Comparison of ENCODE assay signal across 2 worm cellular contexts in genomic region chrX:9637700-9638099, ce11.
TF ChIP-seq lines count a peak whose summit lies in the region.

No protein-coding gene starts in this region.

TF ChIP-seq in whole organism, L1 larva, 84 proteins besides CTCF, POLR2A, EP300 and RAD21 (continued from another document):
- no peak for TF ChIP-seq efl-1 (optimal IDR thresholded peaks at IDR 0.05; lab: Kevin White, UChicago)
- TF ChIP-seq efl-1 (GFP tag; optimal IDR thresholded peaks at IDR 0.05 in 1 of 2; lab: Kevin White, UChicago), result peak in 1 of 2 experiments; percentile 80
- peak in 1 of 2 experiments; percentile 37 for TF ChIP-seq lsy-2 (tag; optimal IDR thresholded peaks at IDR 0.05; lab: Kevin White, UChicago)
- TF ChIP-seq C04F5.9 (tag; optimal IDR thresholded peaks at IDR 0.05; lab: Kevin White, UChicago), result no peak
- peak; percentile 13 for TF ChIP-seq irx-1 (tag; optimal IDR thresholded peaks at IDR 0.05; lab: Kevin White, UChicago)
- peak; percentile 16 for TF ChIP-seq nhr-90 (tag; optimal IDR thresholded peaks at IDR 0.05; lab: Kevin White, UChicago; ENCODE audit: poor library complexity)
- TF ChIP-seq nhr-12 (tag; optimal IDR thresholded peaks at IDR 0.05; lab: Kevin White, UChicago), result no peak
- peak; percentile 53 for TF ChIP-seq xbp-1 (tag; optimal IDR thresholded peaks at IDR 0.05; lab: Kevin White, UChicago)
- no peak for TF ChIP-seq unc-98 (GFP tag; IDR thresholded peaks at IDR 0.05; lab: Robert Waterston, UW)
- TF ChIP-seq jun-1 (tag; optimal IDR thresholded peaks at IDR 0.05; lab: Kevin White, UChicago), result no peak
- TF ChIP-seq pqm-1 (tag; optimal IDR thresholded peaks at IDR 0.05; lab: Kevin White, UChicago), result no peak
- no peak for TF ChIP-seq hpl-2 (GFP tag; optimal IDR thresholded peaks at IDR 0.05; lab: Kevin White, UChicago)
- TF ChIP-seq lin-15B (tag; optimal IDR thresholded peaks at IDR 0.05; lab: Kevin White, UChicago), result no peak
- peak in 1 of 3 experiments; percentile 10 for TF ChIP-seq dpl-1 (GFP tag; optimal IDR thresholded peaks at IDR 0.05; lab: Kevin White, UChicago)
- TF ChIP-seq fos-1 (tag; optimal IDR thresholded peaks at IDR 0.05; lab: Kevin White, UChicago), result no peak
- no peak for TF ChIP-seq unc-86 (tag; optimal IDR thresholded peaks at IDR 0.05; lab: Kevin White, UChicago)
- no peak for TF ChIP-seq nhr-76 (tag; optimal IDR thresholded peaks at IDR 0.05; lab: Kevin White, UChicago)
- TF ChIP-seq nhr-71 (tag; optimal IDR thresholded peaks at IDR 0.05; lab: Kevin White, UChicago), result peak; percentile 63
- TF ChIP-seq aly-2 (tag; optimal IDR thresholded peaks at IDR 0.05; lab: Kevin White, UChicago), result peak; percentile 11
- peak; percentile 15 for TF ChIP-seq skn-1 (tag; optimal IDR thresholded peaks at IDR 0.05; lab: Kevin White, UChicago)
- TF ChIP-seq ztf-4 (tag; optimal IDR thresholded peaks at IDR 0.05; lab: Kevin White, UChicago), result peak; percentile 19
- TF ChIP-seq lin-35 (GFP tag; optimal IDR thresholded peaks at IDR 0.05; lab: Kevin White, UChicago), result peak in 1 of 2 experiments; percentile 34
- TF ChIP-seq ceh-82 (tag; optimal IDR thresholded peaks at IDR 0.05; lab: Kevin White, UChicago), result peak; percentile 11 to 24 (median 20)
- TF ChIP-seq blmp-1 (tag; optimal IDR thresholded peaks at IDR 0.05; lab: Kevin White, UChicago), result peak; percentile 16
- no peak for TF ChIP-seq tlp-1 (tag; optimal IDR thresholded peaks at IDR 0.05; lab: Kevin White, UChicago)
- no peak for TF ChIP-seq hlh-17 (GFP tag; optimal IDR thresholded peaks at IDR 0.05; lab: Kevin White, UChicago; ENCODE audit: borderline replicate concordance)
- no peak for TF ChIP-seq ceh-8 (GFP tag; optimal IDR thresholded peaks at IDR 0.05; lab: Kevin White, UChicago)
- TF ChIP-seq unc-130 (tag; optimal IDR thresholded peaks at IDR 0.05; lab: Kevin White, UChicago), result no peak
- TF ChIP-seq rnt-1 (tag; optimal IDR thresholded peaks at IDR 0.05; lab: Kevin White, UChicago), result peak; percentile 61
- peak; percentile 16 for TF ChIP-seq nhr-77 (tag; optimal IDR thresholded peaks at IDR 0.05; lab: Kevin White, UChicago)
- no peak for TF ChIP-seq lin-39 (tag; optimal IDR thresholded peaks at IDR 0.05; lab: Kevin White, UChicago)
- TF ChIP-seq mep-1 (tag; optimal IDR thresholded peaks at IDR 0.05; lab: Kevin White, UChicago), result no peak
- TF ChIP-seq fkh-8 (tag; optimal IDR thresholded peaks at IDR 0.05; lab: Kevin White, UChicago), result no peak
- TF ChIP-seq vab-15 (tag; optimal IDR thresholded peaks at IDR 0.05; lab: Kevin White, UChicago), result no peak
- TF ChIP-seq lir-3 (tag; optimal IDR thresholded peaks at IDR 0.05; lab: Kevin White, UChicago; ENCODE audit: poor library complexity), result no peak
- peak; percentile 81 for TF ChIP-seq nhr-85 (tag; lab: Kevin White, UChicago)
- TF ChIP-seq ceh-63 (GFP tag; optimal IDR thresholded peaks at IDR 0.05; lab: Kevin White, UChicago), result no peak
- no peak for TF ChIP-seq nhr-237 (tag; optimal IDR thresholded peaks at IDR 0.05; lab: Kevin White, UChicago)
- peak; percentile 37 for TF ChIP-seq dsc-1 (tag; optimal IDR thresholded peaks at IDR 0.05; lab: Kevin White, UChicago)
- no peak for TF ChIP-seq ztf-11 (tag; optimal IDR thresholded peaks at IDR 0.05; lab: Kevin White, UChicago)

TF ChIP-seq in whole organism, young adult, 124 proteins besides CTCF, POLR2A, EP300 and RAD21 (continued from another document):
- TF ChIP-seq F57A8.1 (GFP tag; optimal IDR thresholded peaks at IDR 0.05; lab: Kevin White, UChicago) (peak; percentile 60), Y53F4B.3 (GFP tag; IDR thresholded peaks at IDR 0.05; lab: Robert Waterston, UW) (no peak), ceh-40 (GFP tag; IDR thresholded peaks at IDR 0.05; lab: Robert Waterston, UW) (peak; percentile 90), F55B11.4 (tag; optimal IDR thresholded peaks at IDR 0.05; lab: Kevin White, UChicago; ENCODE audit: borderline replicate concordance, insufficient read depth) (no peak), dox-1 (GFP tag; IDR thresholded peaks at IDR 0.05; lab: Robert Waterston, UW) (no peak; the same call in 1 of the 2 replicates), lsl-1 (GFP tag; optimal IDR thresholded peaks at IDR 0.05; lab: Kevin White, UChicago) (no peak), hlh-12 (tag; optimal IDR thresholded peaks at IDR 0.05; lab: Kevin White, UChicago) (peak; percentile 72), nhr-179 (tag; optimal IDR thresholded peaks at IDR 0.05; lab: Kevin White, UChicago) (peak; percentile 67), K12H6.12 (tag; optimal IDR thresholded peaks at IDR 0.05; lab: Kevin White, UChicago) (peak; percentile 35), lsy-27 (tag; optimal IDR thresholded peaks at IDR 0.05; lab: Kevin White, UChicago; ENCODE audit: borderline replicate concordance, insufficient read depth) (no peak), mcd-1 (GFP tag; IDR thresholded peaks at IDR 0.05; lab: Robert Waterston, UW) (peak; percentile 40; the same call in 1 of the 2 replicates), lin-35 (GFP tag; optimal IDR thresholded peaks at IDR 0.05; lab: Kevin White, UChicago) (peak in 1 of 3 experiments; percentile 68), F22D6.2 (tag; optimal IDR thresholded peaks at IDR 0.05; lab: Kevin White, UChicago) (no peak), tlf-1 (GFP tag; optimal IDR thresholded peaks at IDR 0.05; lab: Kevin White, UChicago) (no peak), atf-7 (tag; optimal IDR thresholded peaks at IDR 0.05; lab: Kevin White, UChicago) (peak; percentile 51), madf-10 (tag; optimal IDR thresholded peaks at IDR 0.05; lab: Kevin White, UChicago) (peak; percentile 55), ceh-100 (GFP tag; IDR thresholded peaks at IDR 0.05; lab: Robert Waterston, UW) (peak; percentile 61), ccch-3 (GFP tag; optimal IDR thresholded peaks at IDR 0.05; lab: Kevin White, UChicago) (peak; percentile 11), hsf-1 (GFP tag; IDR thresholded peaks at IDR 0.05; lab: Robert Waterston, UW) (no peak; the same call in 1 of the 2 replicates), B0336.3 (GFP tag; IDR thresholded peaks at IDR 0.05; lab: Robert Waterston, UW) (no peak), Y53G8AR.9 (GFP tag; conservative IDR thresholded peaks at IDR 0.05; lab: Robert Waterston, UW) (peak; percentile 71; the same call in 1 of the 2 replicates), lin-54 (GFP tag; optimal IDR thresholded peaks at IDR 0.05; lab: Kevin White, UChicago) (peak; percentile 45), rcor-1 (GFP tag; IDR thresholded peaks at IDR 0.05; lab: Robert Waterston, UW) (peak; percentile 73), aptf-2 (GFP tag; conservative IDR thresholded peaks at IDR 0.05; lab: Robert Waterston, UW) (no peak), nhr-27 (tag; optimal IDR thresholded peaks at IDR 0.05; lab: Kevin White, UChicago) (peak; percentile 81), unc-62 (GFP tag; optimal IDR thresholded peaks at IDR 0.05; lab: Kevin White, UChicago) (no peak), lag-1 (GFP tag; IDR thresholded peaks at IDR 0.05; lab: Robert Waterston, UW) (no peak), zim-3 (tag; optimal IDR thresholded peaks at IDR 0.05; lab: Kevin White, UChicago) (peak; percentile 69), sdz-38 (tag; optimal IDR thresholded peaks at IDR 0.05; lab: Kevin White, UChicago) (no peak), hmg-1.2 (GFP tag; IDR thresholded peaks at IDR 0.05; lab: Robert Waterston, UW) (peak; percentile 73), Y79H2A.3 (GFP tag; conservative IDR thresholded peaks at IDR 0.05; lab: Robert Waterston, UW) (0 out of 2 replicates have a peak, but pooled peaks have one; percentile 28), somi-1 (GFP tag; optimal IDR thresholded peaks at IDR 0.05; lab: Kevin White, UChicago) (peak; percentile 54), dpl-1 (GFP tag; optimal IDR thresholded peaks at IDR 0.05; lab: Kevin White, UChicago) (no peak), K11D2.4 (GFP tag; IDR thresholded peaks at IDR 0.05; lab: Robert Waterston, UW) (no peak), snpc-3.4 (tag; optimal IDR thresholded peaks at IDR 0.05; lab: Kevin White, UChicago) (peak; percentile 49), ztf-18 (tag; optimal IDR thresholded peaks at IDR 0.05; lab: Kevin White, UChicago) (peak; percentile 66), rec-8 (tag; optimal IDR thresholded peaks at IDR 0.05; lab: Kevin White, UChicago) (peak; percentile 45 to 90), mes-4 (tag; optimal IDR thresholded peaks at IDR 0.05; lab: Kevin White, UChicago) (peak; percentile 49), egl-44 (GFP tag; IDR thresholded peaks at IDR 0.05; lab: Robert Waterston, UW) (peak; percentile 87), ceh-79 (tag; optimal IDR thresholded peaks at IDR 0.05; lab: Kevin White, UChicago) (peak; percentile 65), ztf-26 (tag; optimal IDR thresholded peaks at IDR 0.05; lab: Kevin White, UChicago) (peak; percentile 48), xnd-1 (tag; optimal IDR thresholded peaks at IDR 0.05; lab: Kevin White, UChicago) (no peak), T26A5.8 (tag; optimal IDR thresholded peaks at IDR 0.05; lab: Kevin White, UChicago) (peak; percentile 78), ZK185.1 (tag; optimal IDR thresholded peaks at IDR 0.05; lab: Kevin White, UChicago; ENCODE audit: poor library complexity, severe bottlenecking) (peak; percentile 71), tbx-9 (tag; optimal IDR thresholded peaks at IDR 0.05; lab: Kevin White, UChicago; ENCODE audit: borderline replicate concordance) (no peak), nfyb-1 (GFP tag; IDR thresholded peaks at IDR 0.05; lab: Robert Waterston, UW) (peak; percentile 92), F37B4.10 (GFP tag; IDR thresholded peaks at IDR 0.05; lab: Robert Waterston, UW) (no peak), let-607 (tag; optimal IDR thresholded peaks at IDR 0.05; lab: Kevin White, UChicago) (peak; percentile 14 to 57), madf-3 (GFP tag; IDR thresholded peaks at IDR 0.05; lab: Robert Waterston, UW) (peak; percentile 73; the same call in 1 of the 2 replicates), C06A6.2 (GFP tag; conservative IDR thresholded peaks at IDR 0.05; lab: Robert Waterston, UW) (no peak), dpff-1 (tag; optimal IDR thresholded peaks at IDR 0.05; lab: Kevin White, UChicago) (peak; percentile 41), nfya-1 (tag; optimal IDR thresholded peaks at IDR 0.05; lab: Kevin White, UChicago; ENCODE audit: borderline replicate concordance, insufficient read depth) (no peak), nhr-120 (GFP tag; IDR thresholded peaks at IDR 0.05; lab: Robert Waterston, UW) (0 out of 2 replicates have a peak, but pooled peaks have one; percentile 25), lir-1 (GFP tag; conservative IDR thresholded peaks at IDR 0.05; lab: Robert Waterston, UW) (0 out of 2 replicates have a peak, but pooled peaks have one; percentile 21), F52B5.7 (tag; optimal IDR thresholded peaks at IDR 0.05; lab: Kevin White, UChicago) (peak; percentile 80), F23B12.7 (tag; optimal IDR thresholded peaks at IDR 0.05; lab: Kevin White, UChicago; ENCODE audit: insufficient read depth) (peak; percentile 11), sptf-2 (GFP tag; optimal IDR thresholded peaks at IDR 0.05; lab: Kevin White, UChicago) (peak; percentile 72), repo-1 (tag; optimal IDR thresholded peaks at IDR 0.05; lab: Kevin White, UChicago) (no peak), ceh-58 (GFP tag; IDR thresholded peaks at IDR 0.05; lab: Robert Waterston, UW) (0 out of 2 replicates have a peak, but pooled peaks have one; percentile 76), ztf-22 (GFP tag; optimal IDR thresholded peaks at IDR 0.05; lab: Kevin White, UChicago) (no peak), Y95B8A.8 (GFP tag; IDR thresholded peaks at IDR 0.05; lab: Robert Waterston, UW) (0 out of 2 replicates have a peak, but pooled peaks have one; percentile 32), snpc-4 (GFP tag; optimal IDR thresholded peaks at IDR 0.05; lab: Kevin White, UChicago) (peak; percentile 77), snpc-4 (tag; optimal IDR thresholded peaks at IDR 0.05; lab: Kevin White, UChicago) (peak in 2 of 4 experiments; percentile 41 to 74), ekl-4 (GFP tag; IDR thresholded peaks at IDR 0.05; lab: Robert Waterston, UW) (no peak), F49E8.2 (tag; optimal IDR thresholded peaks at IDR 0.05; lab: Kevin White, UChicago; ENCODE audit: insufficient read depth) (peak; percentile 27), egl-18 (GFP tag; IDR thresholded peaks at IDR 0.05; lab: Robert Waterston, UW) (no peak), let-526 (GFP tag; IDR thresholded peaks at IDR 0.05; lab: Robert Waterston, UW) (no peak), attf-3 (GFP tag; conservative IDR thresholded peaks at IDR 0.05; lab: Robert Waterston, UW) (peak; percentile 45; the same call in 1 of the 2 replicates), attf-6 (GFP tag; IDR thresholded peaks at IDR 0.05; lab: Robert Waterston, UW) (peak; percentile 36; the same call in 1 of the 2 replicates), F33H1.4 (GFP tag; IDR thresholded peaks at IDR 0.05; lab: Robert Waterston, UW) (no peak), nhr-90 (tag; optimal IDR thresholded peaks at IDR 0.05; lab: Kevin White, UChicago) (peak; percentile 81), ztf-25 (GFP tag; IDR thresholded peaks at IDR 0.05; lab: Robert Waterston, UW) (peak; percentile 83; the same call in 1 of the 2 replicates), athp-1 (tag; optimal IDR thresholded peaks at IDR 0.05; lab: Kevin White, UChicago) (peak; percentile 65), ama-1 (optimal IDR thresholded peaks at IDR 0.05; lab: Kevin White, UChicago) (no peak), ama-1 (GFP tag; optimal IDR thresholded peaks at IDR 0.05; lab: Kevin White, UChicago) (peak in 1 of 2 experiments; percentile 95), bed-1 (GFP tag; IDR thresholded peaks at IDR 0.05; lab: Robert Waterston, UW) (peak; percentile 85; the same call in 1 of the 2 replicates), snpc-1.3 (tag; optimal IDR thresholded peaks at IDR 0.05; lab: Kevin White, UChicago; ENCODE audit: insufficient read depth) (peak; percentile 86), ceh-91 (GFP tag; IDR thresholded peaks at IDR 0.05; lab: Robert Waterston, UW) (no peak), ztf-6 (GFP tag; IDR thresholded peaks at IDR 0.05; lab: Robert Waterston, UW) (no peak), F57C9.4 (tag; optimal IDR thresholded peaks at IDR 0.05; lab: Kevin White, UChicago) (no peak), mel-28 (tag; optimal IDR thresholded peaks at IDR 0.05; lab: Kevin White, UChicago; ENCODE audit: borderline replicate concordance) (no peak), Y56A3A.18 (GFP tag; IDR thresholded peaks at IDR 0.05; lab: Robert Waterston, UW) (peak; percentile 89), egrh-3 (GFP tag; IDR thresholded peaks at IDR 0.05; lab: Robert Waterston, UW) (peak; percentile 36; the same call in 1 of the 2 replicates), B0019.2 (GFP tag; conservative IDR thresholded peaks at IDR 0.05; lab: Robert Waterston, UW) (peak; percentile 61; the same call in 1 of the 2 replicates), B0035.1 (tag; optimal IDR thresholded peaks at IDR 0.05; lab: Kevin White, UChicago) (peak; percentile 47), F39B2.1 (GFP tag; IDR thresholded peaks at IDR 0.05; lab: Robert Waterston, UW) (no peak), aptf-3 (GFP tag; IDR thresholded peaks at IDR 0.05; lab: Robert Waterston, UW) (peak; percentile 93), lin-40 (tag; optimal IDR thresholded peaks at IDR 0.05; lab: Kevin White, UChicago) (peak; percentile 50), ztf-28 (GFP tag; IDR thresholded peaks at IDR 0.05; lab: Robert Waterston, UW) (no peak), snpc-1.1 (tag; optimal IDR thresholded peaks at IDR 0.05; lab: Kevin White, UChicago; ENCODE audit: insufficient read depth) (no peak)
